Fruit fly (Drosophila melanogaster): ENCODE measurements around the gene fon.

Gene fon

dm6 chr2L:19416602-19417497 is 30.8 kb upstream of the fon start, which contains the start of gene Lectin-galC1 (continued):
- TF ChIP-seq sug (tag; optimal IDR thresholded peaks at IDR 0.05) (peak; percentile 60), Usf (GFP tag; optimal IDR thresholded peaks at IDR 0.05) (peak; percentile 63), CG2202 (tag; optimal IDR thresholded peaks at IDR 0.05) (peak; percentile 70), crp (GFP tag; optimal IDR thresholded peaks at IDR 0.05) (peak in 1 of 2 experiments; percentile 52), sob (GFP tag; IDR thresholded peaks at IDR 0.05) (peak; percentile 79), pzg (GFP tag; optimal IDR thresholded peaks at IDR 0.05) (no peak), lola (GFP tag; optimal IDR thresholded peaks at IDR 0.05) (peak in 1 of 3 experiments; percentile 83), eyg (GFP tag; optimal IDR thresholded peaks at IDR 0.05) (peak; percentile 73), Rx (GFP tag; IDR thresholded peaks at IDR 0.05) (peak; percentile 75), abd-A (tag; optimal IDR thresholded peaks at IDR 0.05) (peak; percentile 18), CG3163 (GFP tag; optimal IDR thresholded peaks at IDR 0.05) (peak; percentile 74), dati (GFP tag; IDR thresholded peaks at IDR 0.05) (peak; percentile 47), Bteb2 (GFP tag; optimal IDR thresholded peaks at IDR 0.05) (peak; percentile 82), trem (tag; optimal IDR thresholded peaks at IDR 0.05) (peak; percentile 81), CG4707 (GFP tag; optimal IDR thresholded peaks at IDR 0.05) (peak; percentile 60), Ets97D (GFP tag; optimal IDR thresholded peaks at IDR 0.05) (peak; percentile 56), CG10321 (GFP tag; IDR thresholded peaks at IDR 0.05) (peak; percentile 65), gsb-n (tag; optimal IDR thresholded peaks at IDR 0.05) (peak; percentile 87), wek (GFP tag; optimal IDR thresholded peaks at IDR 0.05) (peak; percentile 57), HLH3B (GFP tag; IDR thresholded peaks at IDR 0.05) (peak; percentile 80), CG2129 (GFP tag; IDR thresholded peaks at IDR 0.05; ENCODE audit: partially characterized antibody) (no peak), gfzf (GFP tag; optimal IDR thresholded peaks at IDR 0.05) (no peak), Ravus (GFP tag; IDR thresholded peaks at IDR 0.05) (peak; percentile 61), fu2 (GFP tag; optimal IDR thresholded peaks at IDR 0.05) (peak; percentile 79), NfI (GFP tag; optimal IDR thresholded peaks at IDR 0.05) (peak; percentile 79), Bgb (GFP tag; IDR thresholded peaks at IDR 0.05; ENCODE audit: partially characterized antibody) (no peak), Fer2 (tag; optimal IDR thresholded peaks at IDR 0.05) (peak; percentile 42), gcm2 (GFP tag; optimal IDR thresholded peaks at IDR 0.05) (peak; percentile 84), ro (GFP tag; IDR thresholded peaks at IDR 0.05) (no peak; the same call in 1 of the 2 replicates), stc (GFP tag; IDR thresholded peaks at IDR 0.05) (peak; percentile 88), Dek (tag; optimal IDR thresholded peaks at IDR 0.05) (peak; percentile 73), CG10654 (GFP tag; optimal IDR thresholded peaks at IDR 0.05) (peak; percentile 84), Lpt (GFP tag; optimal IDR thresholded peaks at IDR 0.05) (no peak), zen2 (GFP tag; IDR thresholded peaks at IDR 0.05; ENCODE audit: partially characterized antibody) (no peak), exex (tag; optimal IDR thresholded peaks at IDR 0.05) (peak; percentile 24), Jarid2 (GFP tag; optimal IDR thresholded peaks at IDR 0.05) (peak; percentile 54), Gsc (GFP tag; IDR thresholded peaks at IDR 0.05) (no peak), psq (GFP tag; optimal IDR thresholded peaks at IDR 0.05) (peak; percentile 40), sd (tag; optimal IDR thresholded peaks at IDR 0.05) (peak; percentile 81), CG5953 (GFP tag; IDR thresholded peaks at IDR 0.05) (peak; percentile 76), pnt (GFP tag; optimal IDR thresholded peaks at IDR 0.05) (peak; percentile 93), CG6175 (GFP tag; IDR thresholded peaks at IDR 0.05) (no peak), Vsx1 (GFP tag; optimal IDR thresholded peaks at IDR 0.05) (peak; percentile 53), Lhr (GFP tag; optimal IDR thresholded peaks at IDR 0.05) (peak; percentile 78), fru (optimal IDR thresholded peaks at IDR 0.05) (no peak), CG4730 (GFP tag; IDR thresholded peaks at IDR 0.05) (peak; percentile 80), rib (GFP tag; IDR thresholded peaks at IDR 0.05) (0 out of 2 replicates have a peak, but pooled peaks have one; percentile 69), br (optimal IDR thresholded peaks at IDR 0.05) (no peak), Ada2b (GFP tag; IDR thresholded peaks at IDR 0.05) (peak; percentile 85)
